Fruit fly (Drosophila melanogaster): Measurements from ENCODE around the gene Sema1a.

Gene Sema1a

DNA sequence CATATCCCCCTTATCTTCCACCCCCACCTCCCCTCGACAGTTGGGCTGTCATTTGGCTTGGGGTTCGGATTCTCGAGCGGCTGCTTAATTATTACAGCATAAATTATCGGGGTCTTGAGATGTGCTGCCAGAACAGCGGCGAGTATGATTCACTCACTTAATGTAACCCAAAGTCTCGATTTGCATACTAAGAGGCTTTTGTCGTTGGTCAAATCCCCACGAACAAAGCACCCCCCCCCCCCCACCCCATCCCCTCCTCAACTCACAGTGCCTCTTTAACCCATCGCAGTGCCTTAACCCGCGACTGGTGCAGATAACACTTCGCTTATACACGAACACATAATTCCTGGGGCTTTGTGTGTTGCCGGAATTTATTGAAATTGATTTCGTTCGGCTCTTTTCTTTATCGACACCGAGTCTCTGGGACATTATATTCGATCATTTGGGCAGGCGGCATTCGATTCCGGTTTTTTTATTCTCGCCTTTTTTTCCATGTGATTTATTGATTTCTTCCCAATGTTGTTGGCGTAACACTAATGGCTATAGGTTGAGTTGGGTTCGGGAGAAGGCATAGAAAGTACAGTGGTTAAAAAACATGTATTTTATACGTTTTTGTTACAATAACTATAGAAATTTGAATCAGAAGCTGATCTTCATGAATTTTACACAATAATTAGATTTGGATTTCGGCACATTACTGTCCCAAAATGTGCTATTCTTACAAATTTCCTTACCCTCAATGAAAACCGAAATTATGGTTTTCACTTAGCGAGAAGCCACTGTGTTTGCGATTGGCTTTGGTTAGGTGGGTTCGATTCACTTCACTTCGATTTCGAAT, 12.1 kb downstream of the Sema1a start (continued):
- TF ChIP-seq trem (tag; optimal IDR thresholded peaks at IDR 0.05) = no peak
- peak; percentile 69; the same call in 1 of the 2 replicates for TF ChIP-seq Xrp1 (GFP tag; IDR thresholded peaks at IDR 0.05)
- peak; percentile 40 for TF ChIP-seq CG9727 (GFP tag; optimal IDR thresholded peaks at IDR 0.05)
- no peak for TF ChIP-seq CG43689 (GFP tag; IDR thresholded peaks at IDR 0.05)
- TF ChIP-seq CG11696 (GFP tag; IDR thresholded peaks at IDR 0.05) = no peak
- no peak for TF ChIP-seq luna (GFP tag; optimal IDR thresholded peaks at IDR 0.05)
- peak in 1 of 3 experiments; percentile 64 for TF ChIP-seq lola (GFP tag; optimal IDR thresholded peaks at IDR 0.05)
- TF ChIP-seq CG33557 (GFP tag; optimal IDR thresholded peaks at IDR 0.05) = peak; percentile 49
- TF ChIP-seq caup (GFP tag; optimal IDR thresholded peaks at IDR 0.05; ENCODE audit: severe bottlenecking) = no peak
- TF ChIP-seq CG12659 (GFP tag; optimal IDR thresholded peaks at IDR 0.05) = peak; percentile 34
- TF ChIP-seq D19A (tag; optimal IDR thresholded peaks at IDR 0.05) = peak; percentile 68
- peak; percentile 30 for TF ChIP-seq CG9817 (tag; optimal IDR thresholded peaks at IDR 0.05)
- peak; percentile 73 for TF ChIP-seq CG17328 (GFP tag; IDR thresholded peaks at IDR 0.05)
- peak; percentile 69 for TF ChIP-seq row (GFP tag; IDR thresholded peaks at IDR 0.05)
- peak; percentile 19 for TF ChIP-seq BtbVII (GFP tag; optimal IDR thresholded peaks at IDR 0.05)
- peak; percentile 22 for TF ChIP-seq PHDP (tag; optimal IDR thresholded peaks at IDR 0.05)
- peak; percentile 32 for TF ChIP-seq Xbp1 (GFP tag; optimal IDR thresholded peaks at IDR 0.05)
- no peak for TF ChIP-seq Kr (GFP tag; optimal IDR thresholded peaks at IDR 0.05)
- TF ChIP-seq sc (optimal IDR thresholded peaks at IDR 0.05) = no peak
- TF ChIP-seq sc (GFP tag; optimal IDR thresholded peaks at IDR 0.05) = peak; percentile 47
- peak; percentile 48 for TF ChIP-seq CG12236 (GFP tag; optimal IDR thresholded peaks at IDR 0.05)
- TF ChIP-seq CG10274 (GFP tag; optimal IDR thresholded peaks at IDR 0.05) = no peak
- peak; percentile 48; the same call in 1 of the 3 replicates for TF ChIP-seq dysf (GFP tag; IDR thresholded peaks at IDR 0.05)
- peak; percentile 55 for TF ChIP-seq crc (GFP tag; optimal IDR thresholded peaks at IDR 0.05)
- TF ChIP-seq sens (GFP tag) = peak; percentile 94
- peak; percentile 61; the same call in 1 of the 2 replicates for TF ChIP-seq CG10959 (GFP tag; IDR thresholded peaks at IDR 0.05)
- TF ChIP-seq inv (GFP tag; IDR thresholded peaks at IDR 0.05; ENCODE audit: partially characterized antibody) = no peak
- no peak for TF ChIP-seq Dfd (GFP tag; optimal IDR thresholded peaks at IDR 0.05)
- TF ChIP-seq Rfx (GFP tag; IDR thresholded peaks at IDR 0.05) = no peak
- TF ChIP-seq fru (optimal IDR thresholded peaks at IDR 0.05) = no peak
- no peak for TF ChIP-seq CG6854 (GFP tag; optimal IDR thresholded peaks at IDR 0.05)
- peak; percentile 19 for TF ChIP-seq en (GFP tag; optimal IDR thresholded peaks at IDR 0.05)
- TF ChIP-seq CG14710 (tag; optimal IDR thresholded peaks at IDR 0.05) = peak; percentile 41
- TF ChIP-seq CG30403 (GFP tag; optimal IDR thresholded peaks at IDR 0.05) = peak; percentile 5
- TF ChIP-seq Ptx1 (GFP tag; IDR thresholded peaks at IDR 0.05) = 0 out of 2 replicates have a peak, but pooled peaks have one; percentile 14
- no peak for TF ChIP-seq CG15514 (GFP tag; optimal IDR thresholded peaks at IDR 0.05)
- peak; percentile 64 for TF ChIP-seq ara (GFP tag; IDR thresholded peaks at IDR 0.05)
- TF ChIP-seq pho (GFP tag; optimal IDR thresholded peaks at IDR 0.05) = peak; percentile 38
- TF ChIP-seq onecut (GFP tag; IDR thresholded peaks at IDR 0.05) = peak; percentile 49
- no peak for TF ChIP-seq vfl (GFP tag; optimal IDR thresholded peaks at IDR 0.05)
- peak; percentile 23 for TF ChIP-seq Hey (tag; optimal IDR thresholded peaks at IDR 0.05)
- TF ChIP-seq CG11504 (tag; optimal IDR thresholded peaks at IDR 0.05) = peak; percentile 73
- TF ChIP-seq fd64A (GFP tag; optimal IDR thresholded peaks at IDR 0.05) = no peak
- TF ChIP-seq grau (tag; optimal IDR thresholded peaks at IDR 0.05) = peak; percentile 94
- peak; percentile 52 for TF ChIP-seq CG8388 (GFP tag; optimal IDR thresholded peaks at IDR 0.05)
- peak; percentile 27 for TF ChIP-seq Antp (GFP tag; optimal IDR thresholded peaks at IDR 0.05)
- no peak for TF ChIP-seq CG17612 (GFP tag; IDR thresholded peaks at IDR 0.05)
- TF ChIP-seq CG31441 (GFP tag; IDR thresholded peaks at IDR 0.05) = peak; percentile 40; the same call in 1 of the 2 replicates
- no peak for TF ChIP-seq CG34376 (GFP tag; optimal IDR thresholded peaks at IDR 0.05)
- TF ChIP-seq pum (GFP tag; optimal IDR thresholded peaks at IDR 0.05) = peak; percentile 20

Measured in whole organism, embryonic.